Worm (Caenorhabditis elegans) whole organism, mixed stage, embryonic: ENCODE results near the gene F15G9.2.
"Not testable (repeated sequence)": the region's sequence is repeated elsewhere in the genome, so short reads cannot be mapped to it uniquely, and the experiment has no call there.

ENCODE experiments used
- ces-1 ChIP-seq: fragments of 150-350 bp; optimal IDR thresholded peaks from 2 replicates; lab custom pipeline; 2014; ENCODE audit warnings: missing biosample characterization, missing genetic modification reagents, missing genetic modification characterization
- elt-1 ChIP-seq: sonication (generic microtip); optimal IDR thresholded peaks from 2 replicates; lab custom pipeline; 2017; ENCODE audit warnings: missing genetic modification characterization, mild to moderate bottlenecking, missing compliant biosample characterization, antibody characterized with exemption, moderate library complexity, borderline replicate concordance; ENCODE audit not compliant: insufficient read depth
- lin-32 ChIP-seq: fragments of 200-800 bp; sonication (Bioruptor generic); optimal IDR thresholded peaks from 2 replicates; lab custom pipeline; 2018; ENCODE audit warnings: mild to moderate bottlenecking, missing genetic modification characterization, missing compliant biosample characterization
- lsy-2 ChIP-seq: fragments of 150-350 bp; optimal IDR thresholded peaks from 2 replicates; lab custom pipeline; 2014; ENCODE audit warnings: missing biosample characterization, missing genetic modification characterization
- nhr-12 ChIP-seq: fragments of 150-350 bp; optimal IDR thresholded peaks from 2 replicates; lab custom pipeline; 2014; ENCODE audit warnings: missing biosample characterization, missing genetic modification characterization
- nhr-237 ChIP-seq: fragments of 150-350 bp; optimal IDR thresholded peaks from 2 replicates; lab custom pipeline; 2014; ENCODE audit warnings: missing biosample characterization, missing genetic modification characterization
- nhr-28 ChIP-seq: fragments of 150-350 bp; optimal IDR thresholded peaks from 2 replicates; lab custom pipeline; 2014; ENCODE audit warnings: missing biosample characterization, missing genetic modification characterization
- pha-4 ChIP-seq: fragments of 150-350 bp; optimal IDR thresholded peaks from 2 replicates; lab custom pipeline; 2018; ENCODE audit warnings: missing biosample characterization, missing genetic modification reagents, missing genetic modification characterization
- snpc-4 ChIP-seq: fragments of 150-350 bp; optimal IDR thresholded peaks from 2 replicates; lab custom pipeline; 2014; ENCODE audit warnings: missing biosample characterization, missing genetic modification characterization

- TF ChIP-seq elt-1 (tag; lab: Kevin White, UChicago); snpc-4 (tag; lab: Kevin White, UChicago); lsy-2 (tag; lab: Kevin White, UChicago); ces-1: not testable (repeated sequence)
- peak; percentile 77 for TF ChIP-seq nhr-237 (tag; lab: Kevin White, UChicago)
- TF ChIP-seq lin-32 (GFP tag; lab: Kevin White, UChicago): peak; percentile 92
- peak; percentile 31 for TF ChIP-seq nhr-12
- peak; percentile 61 for TF ChIP-seq pha-4 (tag; lab: Kevin White, UChicago)
- peak; percentile 84 for TF ChIP-seq nhr-28 (tag; lab: Kevin White, UChicago)
Observed at ce11 chrX:9743513-9743914, 30.0 kb upstream of the F15G9.2 start.
